Worm (Caenorhabditis elegans): ENCODE measurements around the gene znfx-1.

Gene znfx-1

ce11 chrII:9237719-9238118 lies 24.3 kb downstream of the znfx-1 start:
- no peak for TF ChIP-seq aly-1 (tag; optimal IDR thresholded peaks at IDR 0.05)
- no peak for TF ChIP-seq ama-1 (optimal IDR thresholded peaks at IDR 0.05)

DNA sequence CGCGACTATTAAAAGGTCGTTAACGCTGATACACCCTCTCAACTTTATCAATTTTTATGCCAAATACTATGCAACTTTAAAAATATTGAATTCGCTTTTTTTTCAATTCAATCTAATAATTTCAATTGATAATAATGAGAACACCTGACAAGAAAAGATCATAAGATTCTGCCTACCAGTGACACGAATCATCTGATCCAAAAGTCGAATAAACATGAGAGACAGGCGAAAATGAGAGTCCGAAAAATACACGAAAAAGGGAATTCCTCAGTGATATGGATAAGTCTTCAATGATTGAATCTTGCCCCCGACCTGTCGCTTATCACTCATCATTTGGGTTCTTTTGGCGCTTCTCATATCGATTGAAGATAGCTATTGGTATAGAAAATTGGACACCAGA lies 28.2 kb downstream of the znfx-1 start:
- TF ChIP-seq scrt-1 (GFP tag; IDR thresholded peaks at IDR 0.05) (no peak), tbx-37 (GFP tag; conservative IDR thresholded peaks at IDR 0.05) (no peak), flt-1 (GFP tag; IDR thresholded peaks at IDR 0.05) (no peak), B0310.2 (tag; optimal IDR thresholded peaks at IDR 0.05) (no peak), tbx-11 (GFP tag; IDR thresholded peaks at IDR 0.05) (no peak)

ce11 chrII:9242804-9243203 lies 29.3 kb downstream of the znfx-1 start:
- peak; percentile 23 for TF ChIP-seq F13C5.2 (tag; optimal IDR thresholded peaks at IDR 0.05)
- TF ChIP-seq ceh-36 (tag; optimal IDR thresholded peaks at IDR 0.05): no peak

DNA sequence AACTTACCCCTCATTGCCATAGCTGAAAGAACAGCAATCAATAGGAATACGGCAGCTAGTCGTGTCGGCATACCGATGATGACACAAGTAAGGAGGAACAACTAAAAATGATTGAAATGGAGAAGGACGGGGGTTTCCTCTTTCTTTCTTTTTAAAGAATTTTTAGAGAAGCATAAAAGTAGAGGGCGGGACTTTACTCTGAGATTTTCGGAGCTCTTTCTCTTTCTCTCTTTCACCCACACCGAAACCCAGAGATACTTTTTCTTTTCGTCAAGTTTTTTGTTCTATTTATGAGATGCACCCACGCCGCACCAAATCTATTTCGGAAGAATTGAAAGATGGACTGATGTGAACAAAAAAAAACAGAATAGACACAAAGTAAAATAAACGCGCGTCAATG lies 33.2 kb downstream of the znfx-1 start, which contains the start of gene T26C5.5:
TSS of gene T26C5.5 (minus strand) at position 101 of the 400 bp plus-strand sequence.
- TF ChIP-seq aly-1 (tag; optimal IDR thresholded peaks at IDR 0.05): no peak
- TF ChIP-seq ama-1 (optimal IDR thresholded peaks at IDR 0.05): no peak
- TF ChIP-seq sea-1 (GFP tag; conservative IDR thresholded peaks at IDR 0.05): no peak
- no peak for TF ChIP-seq ets-7 (tag; optimal IDR thresholded peaks at IDR 0.05)
- TF ChIP-seq tbx-37 (GFP tag; conservative IDR thresholded peaks at IDR 0.05): no peak
- no peak for TF ChIP-seq tra-4 (tag; optimal IDR thresholded peaks at IDR 0.05)
- no peak for TF ChIP-seq scrt-1 (GFP tag; IDR thresholded peaks at IDR 0.05)
- no peak for TF ChIP-seq tbx-11 (GFP tag; IDR thresholded peaks at IDR 0.05)
- no peak for TF ChIP-seq hnd-1 (tag; optimal IDR thresholded peaks at IDR 0.05)
- TF ChIP-seq F13C5.2 (tag; optimal IDR thresholded peaks at IDR 0.05): no peak

ce11 chrII:9250422-9250821 lies 37.0 kb downstream of the znfx-1 start, which contains the start of gene T26C5.4:
Gene T26C5.4, minus strand, starts transcription at chrII:9250522.
- no peak for TF ChIP-seq B0310.2 (tag; optimal IDR thresholded peaks at IDR 0.05)
- TF ChIP-seq tra-4 (tag; optimal IDR thresholded peaks at IDR 0.05): no peak
- no peak for TF ChIP-seq scrt-1 (GFP tag; IDR thresholded peaks at IDR 0.05)
- TF ChIP-seq aly-1 (tag; optimal IDR thresholded peaks at IDR 0.05): no peak
- TF ChIP-seq tbx-37 (GFP tag; conservative IDR thresholded peaks at IDR 0.05): no peak
- no peak for TF ChIP-seq sea-1 (GFP tag; conservative IDR thresholded peaks at IDR 0.05)
- no peak for TF ChIP-seq ceh-13 (GFP tag; optimal IDR thresholded peaks at IDR 0.05)
- TF ChIP-seq hmg-4 (GFP tag; optimal IDR thresholded peaks at IDR 0.05): no peak
- TF ChIP-seq hnd-1 (tag; optimal IDR thresholded peaks at IDR 0.05): no peak
- no peak for TF ChIP-seq tbx-11 (GFP tag; IDR thresholded peaks at IDR 0.05)
- TF ChIP-seq F13C5.2 (tag; optimal IDR thresholded peaks at IDR 0.05): no peak
- TF ChIP-seq ets-7 (tag; optimal IDR thresholded peaks at IDR 0.05): no peak
- TF ChIP-seq flt-1 (GFP tag; IDR thresholded peaks at IDR 0.05): no peak
- no peak for TF ChIP-seq pes-1 (GFP tag; IDR thresholded peaks at IDR 0.05)
- TF ChIP-seq ceh-36 (tag; optimal IDR thresholded peaks at IDR 0.05): no peak
- TF ChIP-seq hmbx-1 (tag; optimal IDR thresholded peaks at IDR 0.05): no peak
- TF ChIP-seq ama-1 (optimal IDR thresholded peaks at IDR 0.05): no peak

DNA sequence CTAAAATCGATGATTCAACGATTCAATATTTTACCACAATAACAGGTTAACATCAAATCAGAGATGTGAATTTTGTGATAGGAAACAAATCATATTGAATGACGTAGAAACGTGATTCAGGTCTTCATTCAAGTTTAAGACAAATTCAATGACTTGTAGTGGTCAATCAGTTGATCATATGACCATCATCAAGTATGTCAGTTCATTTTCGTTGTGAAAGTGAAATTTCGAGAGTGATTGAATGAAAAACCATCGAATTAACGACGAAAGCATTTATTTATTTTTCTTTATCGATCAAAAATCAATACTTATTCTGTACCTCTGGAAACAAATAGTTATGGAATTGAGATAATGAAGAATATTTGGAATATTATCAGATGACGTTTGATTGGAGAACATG lies 38.1 kb downstream of the znfx-1 start:
- TF ChIP-seq ama-1 (optimal IDR thresholded peaks at IDR 0.05) (no peak), hmg-4 (GFP tag; optimal IDR thresholded peaks at IDR 0.05) (no peak), aly-1 (tag; optimal IDR thresholded peaks at IDR 0.05) (no peak), ceh-13 (GFP tag; optimal IDR thresholded peaks at IDR 0.05) (no peak), tra-4 (tag; optimal IDR thresholded peaks at IDR 0.05) (no peak), flt-1 (GFP tag; IDR thresholded peaks at IDR 0.05) (no peak), ceh-36 (tag; optimal IDR thresholded peaks at IDR 0.05) (no peak), pes-1 (GFP tag; IDR thresholded peaks at IDR 0.05) (no peak), ets-7 (tag; optimal IDR thresholded peaks at IDR 0.05) (no peak), hnd-1 (tag; optimal IDR thresholded peaks at IDR 0.05) (no peak), B0310.2 (tag; optimal IDR thresholded peaks at IDR 0.05) (no peak), F13C5.2 (tag; optimal IDR thresholded peaks at IDR 0.05) (no peak), tbx-37 (GFP tag; conservative IDR thresholded peaks at IDR 0.05) (no peak)

ce11 chrII:9254187-9254586 lies 40.7 kb downstream of the znfx-1 start, which contains the start of gene nlp-82:
Gene nlp-82, minus strand, starts transcription at chrII:9254287.
- TF ChIP-seq B0310.2 (tag; optimal IDR thresholded peaks at IDR 0.05): no peak
- TF ChIP-seq hmg-4 (GFP tag; optimal IDR thresholded peaks at IDR 0.05): no peak
- TF ChIP-seq pes-1 (GFP tag; IDR thresholded peaks at IDR 0.05): no peak
- no peak for TF ChIP-seq sea-1 (GFP tag; conservative IDR thresholded peaks at IDR 0.05)
- TF ChIP-seq F13C5.2 (tag; optimal IDR thresholded peaks at IDR 0.05): no peak
- no peak for TF ChIP-seq tra-4 (tag; optimal IDR thresholded peaks at IDR 0.05)
- no peak for TF ChIP-seq tbx-11 (GFP tag; IDR thresholded peaks at IDR 0.05)
- no peak for TF ChIP-seq ceh-13 (GFP tag; optimal IDR thresholded peaks at IDR 0.05)
- no peak for TF ChIP-seq ceh-36 (tag; optimal IDR thresholded peaks at IDR 0.05)
- TF ChIP-seq hnd-1 (tag; optimal IDR thresholded peaks at IDR 0.05): no peak
- TF ChIP-seq flt-1 (GFP tag; IDR thresholded peaks at IDR 0.05): no peak
- TF ChIP-seq hmbx-1 (tag; optimal IDR thresholded peaks at IDR 0.05): no peak
- TF ChIP-seq tbx-37 (GFP tag; conservative IDR thresholded peaks at IDR 0.05): no peak
- TF ChIP-seq scrt-1 (GFP tag; IDR thresholded peaks at IDR 0.05): no peak
- TF ChIP-seq aly-1 (tag; optimal IDR thresholded peaks at IDR 0.05): no peak
- TF ChIP-seq ama-1 (optimal IDR thresholded peaks at IDR 0.05): no peak
- no peak for TF ChIP-seq ets-7 (tag; optimal IDR thresholded peaks at IDR 0.05)

- TF ChIP-seq sea-1 (GFP tag; conservative IDR thresholded peaks at IDR 0.05) (no peak), hmg-4 (GFP tag; optimal IDR thresholded peaks at IDR 0.05) (peak; percentile 35), B0310.2 (tag; optimal IDR thresholded peaks at IDR 0.05) (peak; percentile 51), tbx-37 (GFP tag; conservative IDR thresholded peaks at IDR 0.05) (no peak), flt-1 (GFP tag; IDR thresholded peaks at IDR 0.05) (no peak), F13C5.2 (tag; optimal IDR thresholded peaks at IDR 0.05) (no peak), hnd-1 (tag; optimal IDR thresholded peaks at IDR 0.05) (no peak), hmbx-1 (tag; optimal IDR thresholded peaks at IDR 0.05) (no peak), tbx-11 (GFP tag; IDR thresholded peaks at IDR 0.05) (no peak), ceh-13 (GFP tag; optimal IDR thresholded peaks at IDR 0.05) (no peak), ceh-36 (tag; optimal IDR thresholded peaks at IDR 0.05) (no peak), pes-1 (GFP tag; IDR thresholded peaks at IDR 0.05) (no peak; the same call in 1 of the 2 replicates), ama-1 (optimal IDR thresholded peaks at IDR 0.05) (peak; percentile 80)
These were observed 44.6 kb downstream of the znfx-1 start for ce11 chrII:9258034-9258556.

Data from whole organism, early embryonic.